Worm (Caenorhabditis elegans): Measurements from ENCODE around the gene ugt-60.

The ugt-60 gene

ce11 chrIII:9655802-9656201 is 23.0 kb downstream of the ugt-60 start, which contains the start of gene C15H7.4:
TSS of gene C15H7.4 (minus strand) at chrIII:9655902.
- TF ChIP-seq klf-2 (GFP tag; conservative IDR thresholded peaks at IDR 0.05): no peak
- no peak for TF ChIP-seq cog-1 (tag; optimal IDR thresholded peaks at IDR 0.05)
- no peak for TF ChIP-seq med-1 (GFP tag; optimal IDR thresholded peaks at IDR 0.05; ENCODE audit: insufficient read depth)
- no peak for TF ChIP-seq ztf-29 (GFP tag; IDR thresholded peaks at IDR 0.05)
- TF ChIP-seq flt-1 (GFP tag; IDR thresholded peaks at IDR 0.05): no peak

- no peak for TF ChIP-seq flt-1 (GFP tag; IDR thresholded peaks at IDR 0.05)
- no peak for TF ChIP-seq tab-1 (GFP tag; IDR thresholded peaks at IDR 0.05)
- no peak for TF ChIP-seq ref-1 (GFP tag; conservative IDR thresholded peaks at IDR 0.05)
- no peak for TF ChIP-seq T22C8.4 (GFP tag; IDR thresholded peaks at IDR 0.05)
- no peak for TF ChIP-seq ztf-29 (GFP tag; IDR thresholded peaks at IDR 0.05)
- no peak for TF ChIP-seq cog-1 (tag; optimal IDR thresholded peaks at IDR 0.05)
- TF ChIP-seq med-1 (GFP tag; optimal IDR thresholded peaks at IDR 0.05; ENCODE audit: insufficient read depth): no peak
- TF ChIP-seq klf-2 (GFP tag; conservative IDR thresholded peaks at IDR 0.05): no peak
- no peak for TF ChIP-seq ztf-23 (GFP tag; IDR thresholded peaks at IDR 0.05)
Measured at ce11 chrIII:9651871-9652270, 27.0 kb downstream of the ugt-60 start, which contains the start of gene C15H7.3. TSS of gene C15H7.3 (minus strand) at chrIII:9651971.

ce11 chrIII:9646440-9647021 is 32.3 kb downstream of the ugt-60 start:
- TF ChIP-seq tab-1 (GFP tag; IDR thresholded peaks at IDR 0.05): no peak
- no peak for TF ChIP-seq klf-2 (GFP tag; conservative IDR thresholded peaks at IDR 0.05)
- TF ChIP-seq T22C8.4 (GFP tag; IDR thresholded peaks at IDR 0.05): no peak
- no peak for TF ChIP-seq ztf-29 (GFP tag; IDR thresholded peaks at IDR 0.05)
- TF ChIP-seq ztf-23 (GFP tag; IDR thresholded peaks at IDR 0.05): no peak
- no peak for TF ChIP-seq flt-1 (GFP tag; IDR thresholded peaks at IDR 0.05)
- no peak for TF ChIP-seq med-1 (GFP tag; optimal IDR thresholded peaks at IDR 0.05; ENCODE audit: insufficient read depth)
- no peak for TF ChIP-seq ref-1 (GFP tag; conservative IDR thresholded peaks at IDR 0.05)
- no peak for TF ChIP-seq cog-1 (tag; optimal IDR thresholded peaks at IDR 0.05)

ce11 chrIII:9645099-9645498 is 33.8 kb downstream of the ugt-60 start:
- TF ChIP-seq cog-1 (tag; optimal IDR thresholded peaks at IDR 0.05) (no peak), T22C8.4 (GFP tag; IDR thresholded peaks at IDR 0.05) (no peak), ztf-23 (GFP tag; IDR thresholded peaks at IDR 0.05) (no peak), ztf-29 (GFP tag; IDR thresholded peaks at IDR 0.05) (no peak), klf-2 (GFP tag; conservative IDR thresholded peaks at IDR 0.05) (no peak), tab-1 (GFP tag; IDR thresholded peaks at IDR 0.05) (no peak), ref-1 (GFP tag; conservative IDR thresholded peaks at IDR 0.05) (no peak), flt-1 (GFP tag; IDR thresholded peaks at IDR 0.05) (no peak)

ce11 chrIII:9642110-9642509 is 36.7 kb downstream of the ugt-60 start:
- TF ChIP-seq klf-2 (GFP tag; conservative IDR thresholded peaks at IDR 0.05): no peak

- TF ChIP-seq ztf-23 (GFP tag; IDR thresholded peaks at IDR 0.05) (no peak), cog-1 (tag; optimal IDR thresholded peaks at IDR 0.05) (no peak), ref-1 (GFP tag; conservative IDR thresholded peaks at IDR 0.05) (no peak), T22C8.4 (GFP tag; IDR thresholded peaks at IDR 0.05) (no peak), klf-2 (GFP tag; conservative IDR thresholded peaks at IDR 0.05) (no peak), flt-1 (GFP tag; IDR thresholded peaks at IDR 0.05) (no peak), med-1 (GFP tag; optimal IDR thresholded peaks at IDR 0.05; ENCODE audit: insufficient read depth) (no peak), ztf-29 (GFP tag; IDR thresholded peaks at IDR 0.05) (no peak), tab-1 (GFP tag; IDR thresholded peaks at IDR 0.05) (no peak)
Measured at ce11 chrIII:9639281-9640050, 39.4 kb downstream of the ugt-60 start.

- no peak for TF ChIP-seq ztf-29 (GFP tag; IDR thresholded peaks at IDR 0.05)
- TF ChIP-seq med-1 (GFP tag; optimal IDR thresholded peaks at IDR 0.05; ENCODE audit: insufficient read depth): no peak
- no peak for TF ChIP-seq cog-1 (tag; optimal IDR thresholded peaks at IDR 0.05)
- TF ChIP-seq ref-1 (GFP tag; conservative IDR thresholded peaks at IDR 0.05): no peak
- TF ChIP-seq ztf-23 (GFP tag; IDR thresholded peaks at IDR 0.05): no peak
- no peak for TF ChIP-seq T22C8.4 (GFP tag; IDR thresholded peaks at IDR 0.05)
- no peak for TF ChIP-seq tab-1 (GFP tag; IDR thresholded peaks at IDR 0.05)
- no peak for TF ChIP-seq flt-1 (GFP tag; IDR thresholded peaks at IDR 0.05)
- TF ChIP-seq klf-2 (GFP tag; conservative IDR thresholded peaks at IDR 0.05): no peak
Measured at ce11 chrIII:9638159-9638754, 40.6 kb downstream of the ugt-60 start.

ce11 chrIII:9637016-9637415 is 41.8 kb downstream of the ugt-60 start, which contains the start of gene gei-13:
TSS of gene gei-13 (minus strand) at chrIII:9637116.
- TF ChIP-seq tab-1 (GFP tag; IDR thresholded peaks at IDR 0.05) (no peak), ztf-23 (GFP tag; IDR thresholded peaks at IDR 0.05) (no peak), klf-2 (GFP tag; conservative IDR thresholded peaks at IDR 0.05) (no peak), cog-1 (tag; optimal IDR thresholded peaks at IDR 0.05) (no peak), med-1 (GFP tag; optimal IDR thresholded peaks at IDR 0.05; ENCODE audit: insufficient read depth) (no peak), T22C8.4 (GFP tag; IDR thresholded peaks at IDR 0.05) (no peak), ztf-29 (GFP tag; IDR thresholded peaks at IDR 0.05) (no peak), flt-1 (GFP tag; IDR thresholded peaks at IDR 0.05) (no peak), ref-1 (GFP tag; conservative IDR thresholded peaks at IDR 0.05) (no peak)

- TF ChIP-seq flt-1 (GFP tag; IDR thresholded peaks at IDR 0.05) (no peak), T22C8.4 (GFP tag; IDR thresholded peaks at IDR 0.05) (peak; percentile 13; the same call in 1 of the 2 replicates), cog-1 (tag; optimal IDR thresholded peaks at IDR 0.05) (peak; percentile 55), ztf-23 (GFP tag; IDR thresholded peaks at IDR 0.05) (0 out of 2 replicates have a peak, but pooled peaks have one; percentile 13)
Measured at ce11 chrIII:9631117-9631655, 47.7 kb downstream of the ugt-60 start, which contains the start of gene ubc-7. TSS of gene ubc-7 (minus strand) at chrIII:9631167.

Data from whole organism, midembryonic.